Worm (Caenorhabditis elegans): Measurements from ENCODE around the gene ech-8.

The ech-8 gene

DNA sequence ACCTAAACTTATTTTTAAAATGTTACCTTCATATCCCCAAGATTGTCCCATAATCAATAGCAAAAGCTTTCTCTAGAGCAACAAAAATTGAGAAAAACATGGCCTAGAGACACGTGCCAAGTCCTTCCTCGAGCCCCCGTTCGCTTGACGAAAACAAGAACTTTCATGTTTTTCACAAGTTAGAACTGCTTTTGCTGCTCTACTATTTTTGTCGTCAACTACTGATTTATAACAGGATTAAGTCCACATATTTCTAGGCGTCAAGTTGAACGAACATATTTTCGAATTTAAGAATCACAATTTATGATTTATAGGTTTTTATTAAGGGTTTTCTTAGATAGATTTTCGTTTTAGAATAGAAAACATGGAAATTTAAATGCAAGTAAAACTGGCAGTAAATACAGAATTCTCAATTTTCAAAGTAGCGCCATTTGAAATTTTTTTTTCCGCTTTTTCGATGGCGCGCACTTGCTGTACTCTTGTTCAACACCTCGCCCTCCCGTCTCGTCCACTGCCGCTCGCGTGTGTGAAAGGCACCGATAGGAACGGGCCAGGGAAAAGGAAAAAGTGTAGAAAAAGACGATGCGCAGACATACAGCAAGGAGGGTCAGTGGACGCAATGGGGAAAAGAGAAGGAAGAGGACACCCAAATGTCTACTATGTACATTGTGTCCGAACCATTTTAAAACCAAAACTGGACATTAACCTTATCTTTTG is 45.4 kb upstream of the ech-8 start, which contains the start of gene rad-51 (continued):
- TF ChIP-seq gei-8 (GFP tag; optimal IDR thresholded peaks at IDR 0.05) (no peak), snpc-1.2 (GFP tag; IDR thresholded peaks at IDR 0.05) (no peak), aha-1 (tag) (peak; percentile 3), F37D6.2 (tag; optimal IDR thresholded peaks at IDR 0.05) (no peak), ceh-20 (GFP tag; IDR thresholded peaks at IDR 0.05) (peak; percentile 32; the same call in 1 of the 2 replicates), cey-2 (tag; optimal IDR thresholded peaks at IDR 0.05; ENCODE audit: borderline replicate concordance, insufficient read depth) (no peak), F26F4.8 (GFP tag; conservative IDR thresholded peaks at IDR 0.05) (no peak), dmd-9 (GFP tag; IDR thresholded peaks at IDR 0.05) (no peak), nhr-76 (tag; optimal IDR thresholded peaks at IDR 0.05) (no peak), ama-1 (optimal IDR thresholded peaks at IDR 0.05) (no peak), nhr-6 (tag; optimal IDR thresholded peaks at IDR 0.05) (no peak), ceh-28 (tag; optimal IDR thresholded peaks at IDR 0.05) (no peak), nhr-25 (tag; optimal IDR thresholded peaks at IDR 0.05; ENCODE audit: borderline replicate concordance, insufficient read depth) (peak; percentile 5), hlh-30 (tag; optimal IDR thresholded peaks at IDR 0.05; ENCODE audit: insufficient read depth) (peak; percentile 64)

DNA sequence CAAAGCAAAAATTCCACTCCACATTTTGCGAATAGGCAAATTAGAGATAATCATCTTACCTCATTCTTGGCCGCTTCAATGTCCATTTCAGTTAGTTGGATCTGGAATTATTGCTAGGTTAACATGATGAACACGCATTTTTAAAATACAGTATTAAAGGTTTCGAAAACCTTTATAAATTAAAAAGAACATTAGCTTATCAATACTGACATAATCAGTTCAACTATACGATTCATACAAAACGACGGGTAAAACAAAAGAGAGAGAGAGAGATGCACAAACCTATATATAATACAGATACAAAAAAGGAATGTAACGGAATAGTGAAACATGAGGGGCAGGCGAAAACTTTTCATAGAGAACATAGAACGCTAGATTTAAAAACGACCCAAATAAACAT is 42.5 kb upstream of the ech-8 start, which contains the start of gene thk-1:
Gene thk-1 (minus strand): TSS at position 101 of the 400 bp plus-strand sequence.
- TF ChIP-seq arid-1 (GFP tag; conservative IDR thresholded peaks at IDR 0.05): no peak
- TF ChIP-seq attf-4 (tag; optimal IDR thresholded peaks at IDR 0.05): no peak
- no peak for TF ChIP-seq lim-7 (GFP tag; IDR thresholded peaks at IDR 0.05)
- TF ChIP-seq nhr-28 (tag; optimal IDR thresholded peaks at IDR 0.05): peak; percentile 7
- peak in 1 of 2 experiments; percentile 49 for TF ChIP-seq unc-62 (GFP tag; optimal IDR thresholded peaks at IDR 0.05 in 1 of 2)
- no peak for TF ChIP-seq unc-62 (tag; optimal IDR thresholded peaks at IDR 0.05)
- TF ChIP-seq zfp-2 (tag; optimal IDR thresholded peaks at IDR 0.05): no peak
- TF ChIP-seq F37D6.2 (tag; optimal IDR thresholded peaks at IDR 0.05): no peak
- TF ChIP-seq mdl-1 (tag; optimal IDR thresholded peaks at IDR 0.05): no peak
- no peak for TF ChIP-seq Y5F2A.4 (GFP tag; optimal IDR thresholded peaks at IDR 0.05)
- TF ChIP-seq Y75B8A.6 (GFP tag; IDR thresholded peaks at IDR 0.05): no peak
- no peak for TF ChIP-seq hlh-30 (tag; optimal IDR thresholded peaks at IDR 0.05; ENCODE audit: insufficient read depth)
- TF ChIP-seq dve-1 (tag; optimal IDR thresholded peaks at IDR 0.05; ENCODE audit: insufficient read depth): peak; percentile 12
- TF ChIP-seq nhr-77 (tag; optimal IDR thresholded peaks at IDR 0.05): no peak
- peak; percentile 55 for TF ChIP-seq aha-1 (tag)
- peak; percentile 44 for TF ChIP-seq pqm-1 (tag; optimal IDR thresholded peaks at IDR 0.05)
- TF ChIP-seq mep-1 (tag; optimal IDR thresholded peaks at IDR 0.05): no peak
- no peak for TF ChIP-seq nhr-42 (GFP tag; IDR thresholded peaks at IDR 0.05)
- no peak for TF ChIP-seq madf-5 (GFP tag; IDR thresholded peaks at IDR 0.05)

DNA sequence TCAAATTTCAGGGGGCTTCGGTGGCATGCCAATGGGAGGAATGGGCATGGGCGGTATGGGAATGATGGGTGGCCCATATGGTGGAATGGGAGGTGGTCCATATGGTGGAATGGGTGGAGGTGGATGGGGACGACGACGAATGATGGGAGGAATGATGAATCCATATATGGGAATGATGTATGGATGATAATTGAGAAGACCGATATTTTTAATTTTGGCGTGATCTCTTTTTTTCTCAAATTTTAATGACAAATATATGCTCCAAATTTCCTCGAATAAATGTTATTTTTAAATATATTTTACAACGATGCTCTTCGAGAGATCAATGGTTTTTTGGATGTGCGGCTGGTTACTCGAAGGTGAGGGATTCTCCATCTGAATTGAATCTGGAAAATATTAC is 38.7 kb upstream of the ech-8 start, which contains the start of gene Y43C5A.4:
Gene Y43C5A.4 (plus strand): TSS at position 301 of the 400 bp plus-strand sequence.
- TF ChIP-seq pqm-1 (tag; optimal IDR thresholded peaks at IDR 0.05) (no peak), lin-13 (GFP tag; optimal IDR thresholded peaks at IDR 0.05) (no peak), lin-1 (GFP tag; IDR thresholded peaks at IDR 0.05) (no peak), ceh-28 (tag; optimal IDR thresholded peaks at IDR 0.05) (no peak), spr-3 (GFP tag; optimal IDR thresholded peaks at IDR 0.05) (no peak), T20F7.1 (GFP tag; optimal IDR thresholded peaks at IDR 0.05) (no peak), ztf-7 (tag; optimal IDR thresholded peaks at IDR 0.05) (no peak), saeg-2 (GFP tag; IDR thresholded peaks at IDR 0.05) (no peak), cey-2 (tag; optimal IDR thresholded peaks at IDR 0.05; ENCODE audit: borderline replicate concordance, insufficient read depth) (no peak), F26F4.8 (GFP tag; conservative IDR thresholded peaks at IDR 0.05) (no peak), madf-5 (GFP tag; IDR thresholded peaks at IDR 0.05) (no peak), vab-7 (GFP tag; IDR thresholded peaks at IDR 0.05) (no peak), php-3 (GFP tag; IDR thresholded peaks at IDR 0.05) (no peak), daf-8 (GFP tag; IDR thresholded peaks at IDR 0.05) (no peak)
